Fruit fly (Drosophila melanogaster) whole organism, embryonic: ENCODE data around the gene MED22.

ENCODE experiments used
- Ada2b ChIP-seq: fragments of 200-800 bp; sonication (Bioruptor generic); IDR thresholded peaks from 2 replicates; pipeline ENCODE4 v1.3.6; 2022; ENCODE audit warnings: missing biosample characterization, missing genetic modification characterization
- Bgb ChIP-seq: fragments of 200-800 bp; sonication (Bioruptor generic); IDR thresholded peaks from 2 replicates; pipeline ENCODE4 v1.3.6; 2022; ENCODE audit warnings: missing biosample characterization, missing genetic modification characterization; ENCODE audit not compliant: partially characterized antibody
- Blimp-1 ChIP-seq: fragments of 200-800 bp; sonication (Bioruptor generic); optimal IDR thresholded peaks from 3 replicates; lab custom pipeline; 2018; ENCODE audit warnings: missing biosample characterization, missing genetic modification characterization, mild to moderate bottlenecking, moderate library complexity, missing genetic modification reagents
- CG10147 ChIP-seq: fragments of 200-800 bp; sonication (Bioruptor generic); optimal IDR thresholded peaks from 2 replicates; lab custom pipeline; 2019; ENCODE audit warnings: missing biosample characterization, mild to moderate bottlenecking, missing genetic modification characterization, moderate library complexity
- CG10654 ChIP-seq: fragments of 200-800 bp; sonication (Bioruptor generic); optimal IDR thresholded peaks from 2 replicates; lab custom pipeline; 2016; ENCODE audit warnings: missing biosample characterization, missing genetic modification characterization
- CG12391 ChIP-seq: fragments of 200-800 bp; sonication (Bioruptor generic); optimal IDR thresholded peaks from 3 replicates; lab custom pipeline; 2018; ENCODE audit warnings: missing biosample characterization, mild to moderate bottlenecking, missing genetic modification characterization, moderate library complexity
- CG12659 ChIP-seq: fragments of 200-800 bp; sonication (Bioruptor generic); optimal IDR thresholded peaks from 3 replicates; lab custom pipeline; 2017; ENCODE audit warnings: mild to moderate bottlenecking, missing biosample characterization, missing genetic modification reagents, missing genetic modification characterization
- CG1603 ChIP-seq: fragments of 200-800 bp; sonication (Bioruptor generic); optimal IDR thresholded peaks from 2 replicates; lab custom pipeline; 2019; ENCODE audit warnings: missing biosample characterization, mild to moderate bottlenecking, missing genetic modification characterization, moderate library complexity
- CG18599 ChIP-seq: fragments of 200-800 bp; sonication (Bioruptor generic); optimal IDR thresholded peaks from 3 replicates; lab custom pipeline; 2017; ENCODE audit warnings: missing biosample characterization, missing genetic modification characterization, mild to moderate bottlenecking, moderate library complexity, missing genetic modification reagents
- CG18764 ChIP-seq: fragments of 200-800 bp; sonication (Bioruptor generic); optimal IDR thresholded peaks from 3 replicates; lab custom pipeline; 2016; ENCODE audit warnings: missing biosample characterization, missing genetic modification characterization
- CG2116 ChIP-seq: fragments of 200-800 bp; sonication (Bioruptor generic); optimal IDR thresholded peaks from 3 replicates; lab custom pipeline; 2018; ENCODE audit warnings: missing biosample characterization, mild to moderate bottlenecking, missing genetic modification characterization
- CG2120 ChIP-seq: fragments of 200-800 bp; sonication (Bioruptor generic); optimal IDR thresholded peaks from 3 replicates; lab custom pipeline; 2016; ENCODE audit warnings: missing biosample characterization, missing genetic modification characterization
- CG31441 ChIP-seq: fragments of 200-800 bp; sonication (Bioruptor generic); IDR thresholded peaks from 2 replicates; pipeline ENCODE4 v1.3.6; 2022; ENCODE audit warnings: missing biosample characterization, missing genetic modification characterization
- CG32532 ChIP-seq: fragments of 200-800 bp; sonication (Bioruptor generic); IDR thresholded peaks from 2 replicates; pipeline ENCODE4 v1.3.6; 2022; ENCODE audit warnings: missing biosample characterization, missing genetic modification characterization
- CG4617 ChIP-seq: fragments of 200-800 bp; sonication (Bioruptor generic); optimal IDR thresholded peaks from 3 replicates; lab custom pipeline; 2016; ENCODE audit warnings: missing biosample characterization, missing genetic modification characterization, borderline replicate concordance
- CG4854 ChIP-seq: fragments of 200-800 bp; sonication (Bioruptor generic); optimal IDR thresholded peaks from 2 replicates; lab custom pipeline; 2016; ENCODE audit warnings: missing biosample characterization, missing genetic modification characterization, inconsistent platforms
- CG6254 ChIP-seq: fragments of 200-800 bp; sonication (Bioruptor generic); optimal IDR thresholded peaks from 3 replicates; lab custom pipeline; 2017; ENCODE audit warnings: mild to moderate bottlenecking, missing biosample characterization, missing genetic modification reagents, missing genetic modification characterization
- CG7556 ChIP-seq: fragments of 200-800 bp; sonication (Bioruptor generic); optimal IDR thresholded peaks from 2 replicates; lab custom pipeline; 2017; ENCODE audit warnings: missing biosample characterization, mild to moderate bottlenecking, missing genetic modification characterization
- CG8944 ChIP-seq: fragments of 200-800 bp; sonication (Bioruptor generic); optimal IDR thresholded peaks from 3 replicates; lab custom pipeline; 2016; ENCODE audit warnings: missing biosample characterization, missing genetic modification characterization
- CG9215 ChIP-seq: fragments of 200-800 bp; sonication (Bioruptor generic); IDR thresholded peaks from 2 replicates; pipeline ENCODE4 v1.3.6; 2022; ENCODE audit warnings: missing biosample characterization, missing genetic modification characterization
- CG9797 ChIP-seq: fragments of 200-800 bp; sonication (Bioruptor generic); optimal IDR thresholded peaks from 3 replicates; lab custom pipeline; 2018; ENCODE audit warnings: missing biosample characterization, mild to moderate bottlenecking, missing genetic modification characterization
- CG9932 ChIP-seq: fragments of 200-800 bp; sonication (Bioruptor generic); IDR thresholded peaks from 2 replicates; pipeline ENCODE4 v1.3.6; 2022; ENCODE audit warnings: missing biosample characterization, missing genetic modification characterization
- CHES-1-like ChIP-seq: fragments of 200-800 bp; sonication (Bioruptor generic); optimal IDR thresholded peaks from 2 replicates; lab custom pipeline; 2016; ENCODE audit warnings: missing biosample characterization, missing genetic modification characterization
- D19B ChIP-seq: fragments of 200-800 bp; sonication (Bioruptor generic); optimal IDR thresholded peaks from 2 replicates; lab custom pipeline; 2017; ENCODE audit warnings: missing biosample characterization, mild to moderate bottlenecking, missing genetic modification characterization
- Fer1 ChIP-seq: fragments of 200-800 bp; sonication (Bioruptor generic); optimal IDR thresholded peaks from 2 replicates; lab custom pipeline; 2017; ENCODE audit warnings: missing biosample characterization, mild to moderate bottlenecking, missing genetic modification characterization
- Fer3 ChIP-seq: fragments of 200-800 bp; sonication (Bioruptor generic); optimal IDR thresholded peaks from 2 replicates; lab custom pipeline; 2018; ENCODE audit warnings: missing biosample characterization, mild to moderate bottlenecking, missing genetic modification characterization, moderate library complexity
- HLH4C ChIP-seq: fragments of 200-800 bp; sonication (Bioruptor generic); IDR thresholded peaks from 3 replicates; pipeline ENCODE4 v1.3.6; 2022; ENCODE audit warnings: missing biosample characterization, missing genetic modification characterization; ENCODE audit not compliant: partially characterized antibody
- HLHmδ ChIP-seq: fragments of 200-800 bp; sonication (Bioruptor generic); optimal IDR thresholded peaks from 2 replicates; lab custom pipeline; 2018; ENCODE audit warnings: missing biosample characterization, mild to moderate bottlenecking, missing genetic modification characterization, moderate library complexity
- MBD-R2 ChIP-seq: fragments of 200-800 bp; sonication (Bioruptor generic); IDR thresholded peaks from 2 replicates; pipeline ENCODE4 v1.3.6; 2022; ENCODE audit warnings: missing biosample characterization, missing genetic modification characterization
- MESR4 ChIP-seq: fragments of 200-800 bp; sonication (Bioruptor generic); optimal IDR thresholded peaks from 2 replicates; lab custom pipeline; 2018; ENCODE audit warnings: missing biosample characterization, mild to moderate bottlenecking, missing genetic modification characterization, moderate library complexity
- Med ChIP-seq: fragments of 200-800 bp; sonication (Bioruptor generic); peaks from one replicate; lab custom pipeline; 2016; ENCODE audit warnings: missing biosample characterization, missing genetic modification characterization, mild to moderate bottlenecking, inconsistent platforms, moderate library complexity
- Meics ChIP-seq: fragments of 200-800 bp; sonication (Bioruptor generic); optimal IDR thresholded peaks from 2 replicates; lab custom pipeline; 2017; ENCODE audit warnings: missing biosample characterization, mild to moderate bottlenecking, missing genetic modification characterization
- Opbp ChIP-seq: fragments of 200-800 bp; sonication (Bioruptor generic); IDR thresholded peaks from 3 replicates; pipeline ENCODE4 v1.3.6; 2022; ENCODE audit warnings: missing biosample characterization, missing genetic modification characterization; ENCODE audit not compliant: partially characterized antibody
- Scr ChIP-seq: fragments of 200-800 bp; sonication (Bioruptor generic); IDR thresholded peaks from 2 replicates; pipeline ENCODE4 v1.3.6; 2022; ENCODE audit warnings: missing biosample characterization, missing genetic modification characterization; ENCODE audit not compliant: partially characterized antibody
- Stat92E ChIP-seq, 3 experiments: fragments of >200 bp in 2 of 3; fragments of 200-800 bp in 1 of 3; sonication (Bioruptor generic) in 1 of 3; optimal IDR thresholded peaks; 2 replicates each; lab custom pipeline; 2017 to 2019; ENCODE audit warnings: missing biosample characterization in 3 of 3, missing genetic modification characterization in 3 of 3, mild to moderate bottlenecking in 1 of 3, moderate library complexity in 1 of 3
- ato ChIP-seq: fragments of 200-800 bp; sonication (Bioruptor generic); IDR thresholded peaks from 2 replicates; pipeline ENCODE4 v1.3.6; 2022; ENCODE audit warnings: missing biosample characterization, missing genetic modification characterization; ENCODE audit not compliant: partially characterized antibody
- chn ChIP-seq: fragments of 200-800 bp; sonication (Bioruptor generic); optimal IDR thresholded peaks from 2 replicates; lab custom pipeline; 2016; ENCODE audit warnings: missing biosample characterization, missing genetic modification characterization
- fd102C ChIP-seq: fragments of 200-800 bp; sonication (Bioruptor generic); optimal IDR thresholded peaks from 2 replicates; lab custom pipeline; 2018; ENCODE audit warnings: missing biosample characterization, mild to moderate bottlenecking, missing genetic modification characterization, moderate library complexity
- grau ChIP-seq: fragments of 200-800 bp; optimal IDR thresholded peaks from 3 replicates; lab custom pipeline; 2019; ENCODE audit warnings: missing biosample characterization, mild to moderate bottlenecking, missing genetic modification characterization, moderate library complexity
- gro ChIP-seq: fragments of 200-800 bp; sonication (Bioruptor generic); optimal IDR thresholded peaks from 2 replicates; lab custom pipeline; 2016; ENCODE audit warnings: missing biosample characterization, missing genetic modification characterization
- insv ChIP-seq, 2 experiments: fragments of 200-800 bp; sonication (Bioruptor generic); optimal IDR thresholded peaks; 3 replicates each; lab custom pipeline; 2016 to 2018; ENCODE audit warnings: missing biosample characterization in 2 of 2, missing genetic modification characterization in 2 of 2
- pita ChIP-seq: fragments of 200-800 bp; sonication (Bioruptor generic); optimal IDR thresholded peaks from 2 replicates; lab custom pipeline; 2017; ENCODE audit warnings: missing biosample characterization, mild to moderate bottlenecking, missing genetic modification characterization
- prd ChIP-seq, 3 experiments: fragments of >200 bp in 2 of 3; fragments of 200-800 bp in 1 of 3; sonication (Bioruptor generic) in 1 of 3; optimal IDR thresholded peaks in 2 of 3; IDR thresholded peaks in 1 of 3; 2 replicates in 2 of 3; 3 replicates in 1 of 3; pipeline versions ENCODE4 v1.3.6 to Lab custom; 2017 to 2022; ENCODE audit warnings: missing biosample characterization in 1 of 3, missing genetic modification characterization in 1 of 3
- row ChIP-seq: fragments of 200-800 bp; sonication (Bioruptor generic); IDR thresholded peaks from 3 replicates; pipeline ENCODE4 v1.3.6; 2022; ENCODE audit warnings: missing biosample characterization, missing genetic modification characterization
- sens ChIP-seq: fragments of 200-800 bp; sonication (Bioruptor generic); peaks from one replicate; lab custom pipeline; 2016; ENCODE audit warnings: missing biosample characterization, missing genetic modification characterization
- slbo ChIP-seq: fragments of 200-800 bp; sonication (Bioruptor generic); IDR thresholded peaks from 2 replicates; pipeline ENCODE4 v1.3.6; 2022; ENCODE audit warnings: missing biosample characterization, missing genetic modification characterization
- sob ChIP-seq: fragments of 200-800 bp; sonication (Bioruptor generic); IDR thresholded peaks from 2 replicates; pipeline ENCODE4 v1.3.6; 2022; ENCODE audit warnings: missing biosample characterization, missing genetic modification characterization
- stc ChIP-seq: fragments of 200-800 bp; sonication (Bioruptor generic); IDR thresholded peaks from 2 replicates; pipeline ENCODE4 v1.3.6; 2022; ENCODE audit warnings: missing biosample characterization, missing genetic modification characterization
- usp ChIP-seq: fragments of >200 bp; optimal IDR thresholded peaks from 2 replicates; lab custom pipeline; 2017; ENCODE audit warnings: missing biosample characterization, missing genetic modification characterization

MED22 gene

DNA sequence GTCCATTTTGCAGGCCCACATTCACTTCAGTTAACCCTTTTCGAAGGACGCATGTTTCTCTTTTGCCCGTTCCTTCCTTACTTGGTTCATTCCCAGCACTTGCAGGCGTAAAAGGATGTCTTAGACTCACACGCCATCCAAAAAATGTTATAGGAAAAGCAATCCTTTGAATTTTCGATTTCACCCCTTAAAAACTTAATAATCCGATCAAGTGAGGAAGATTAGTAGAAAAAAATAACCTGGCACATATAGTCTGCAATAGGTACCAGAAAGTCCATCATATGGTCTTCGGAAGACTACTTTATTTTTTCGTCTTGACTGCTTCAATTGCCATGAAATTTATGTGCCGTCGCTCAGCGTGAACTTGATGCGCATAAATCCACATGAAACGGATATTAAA lies 6.6 kb upstream of the MED22 start (continued):
- no peak for TF ChIP-seq chn (GFP tag; lab: Kevin White, UChicago)
- TF ChIP-seq CG4854 = no peak
- no peak for TF ChIP-seq Stat92E (GFP tag; optimal IDR thresholded peaks at IDR 0.05; lab: Kevin White, UChicago)
- no peak for TF ChIP-seq prd (optimal IDR thresholded peaks at IDR 0.05; lab: Kevin White, UChicago)
- peak; percentile 51; the same call in 1 of the 3 replicates for TF ChIP-seq prd (GFP tag; IDR thresholded peaks at IDR 0.05; lab: Robert Waterston, UW)
- peak; percentile 3 for TF ChIP-seq CG12391 (tag; lab: Kevin White, UChicago)
- peak; percentile 53 for TF ChIP-seq CG18599
- TF ChIP-seq CG9932 = 0 out of 2 replicates have a peak, but pooled peaks have one; percentile 20
- TF ChIP-seq stc (GFP tag; lab: Robert Waterston, UW) = no peak
- TF ChIP-seq usp = no peak
- no peak for TF ChIP-seq CG8944 (GFP tag; lab: Kevin White, UChicago)
- peak; percentile 79 for TF ChIP-seq sens (GFP tag; lab: Kevin White, UChicago)
- TF ChIP-seq grau (tag; lab: Kevin White, UChicago) = no peak
- no peak for TF ChIP-seq gro
- TF ChIP-seq D19B (GFP tag; lab: Kevin White, UChicago) = peak; percentile 45
- TF ChIP-seq CG2120 = peak; percentile 52
- TF ChIP-seq CG9215 = no peak
- 0 out of 2 replicates have a peak, but pooled peaks have one; percentile 14 for TF ChIP-seq sob (GFP tag; lab: Robert Waterston, UW)
- no peak for TF ChIP-seq fd102C
- TF ChIP-seq Fer3 = no peak
- TF ChIP-seq Scr = no peak
- TF ChIP-seq Ada2b (GFP tag; lab: Robert Waterston, UW) = 0 out of 2 replicates have a peak, but pooled peaks have one; percentile 7
- TF ChIP-seq slbo (GFP tag; lab: Robert Waterston, UW) = peak; percentile 52
- peak; percentile 5 for TF ChIP-seq Meics (GFP tag; lab: Kevin White, UChicago)
- TF ChIP-seq CG31441 (GFP tag; lab: Robert Waterston, UW) = no peak
- peak; percentile 60; the same call in 2 of the 3 replicates for TF ChIP-seq row (GFP tag; lab: Robert Waterston, UW)
- TF ChIP-seq, all 482 proteins: peak for 29

- TF ChIP-seq CG9797 (GFP tag; lab: Kevin White, UChicago) (no peak), Blimp-1 (no peak), ato (GFP tag; lab: Robert Waterston, UW) (0 out of 2 replicates have a peak, but pooled peaks have one; percentile 38), CG2116 (GFP tag; lab: Kevin White, UChicago) (peak; percentile 14), Bgb (GFP tag; lab: Robert Waterston, UW) (0 out of 2 replicates have a peak, but pooled peaks have one; percentile 15), CG10147 (GFP tag; lab: Kevin White, UChicago) (no peak), CG4617 (GFP tag; lab: Kevin White, UChicago) (peak; percentile 54), pita (no peak), Med (GFP tag; lab: Kevin White, UChicago) (peak; percentile 69), CG10654 (GFP tag; lab: Kevin White, UChicago) (no peak), CG32532 (GFP tag; lab: Robert Waterston, UW) (no peak), MBD-R2 (GFP tag; lab: Robert Waterston, UW) (peak; percentile 45), CG6254 (GFP tag; lab: Kevin White, UChicago) (no peak), Fer1 (GFP tag; lab: Kevin White, UChicago) (no peak), CHES-1-like (GFP tag; lab: Kevin White, UChicago) (peak; percentile 1), CG1603 (tag; lab: Kevin White, UChicago) (peak; percentile 12), insv (GFP tag; optimal IDR thresholded peaks at IDR 0.05; lab: Kevin White, UChicago) (no peak), CG7556 (GFP tag; lab: Kevin White, UChicago) (no peak), CG18764 (GFP tag; lab: Kevin White, UChicago) (no peak), Opbp (GFP tag; lab: Robert Waterston, UW) (0 out of 3 replicates have a peak, but pooled peaks have one; percentile 32), CG12659 (GFP tag; lab: Kevin White, UChicago) (peak; percentile 1), MESR4 (GFP tag; lab: Kevin White, UChicago) (peak; percentile 77), HLHmδ (no peak), HLH4C (GFP tag; lab: Robert Waterston, UW) (peak; percentile 41; the same call in 1 of the 3 replicates)
Observed at dm6 chrX:927209-927862, 603 bp upstream of the MED22 start, which contains the start of gene Lztr1. Gene Lztr1 (minus strand): TSS chrX:927582.
